Worm (Caenorhabditis elegans) whole organism, L3 larva: ENCODE results near the gene cit-1.2.

ENCODE experiments used
- ZK546.5 ChIP-seq: sonication (generic microtip); optimal IDR thresholded peaks from 2 replicates; lab custom pipeline; 2017; ENCODE audit warnings: missing biosample characterization, missing genetic modification characterization
- ceh-28 ChIP-seq: fragments of 150-350 bp; optimal IDR thresholded peaks from 2 replicates; lab custom pipeline; 2014; ENCODE audit warnings: missing biosample characterization, missing genetic modification reagents, missing genetic modification characterization
- daf-12 ChIP-seq: fragments of 150-350 bp; optimal IDR thresholded peaks from 2 replicates; lab custom pipeline; 2014; ENCODE audit warnings: missing biosample characterization, missing genetic modification reagents, missing genetic modification characterization
- elt-2 ChIP-seq: sonication (generic microtip); optimal IDR thresholded peaks from 2 replicates; lab custom pipeline; 2016; ENCODE audit warnings: missing genetic modification reagents, mild to moderate bottlenecking, missing genetic modification characterization, missing compliant biosample characterization
- elt-3 ChIP-seq, 3 experiments: fragments of 150-350 bp in 1 of 3; sonication (generic microtip) in 2 of 3; optimal IDR thresholded peaks; 2 replicates in 2 of 3; 4 replicates in 1 of 3; lab custom pipeline; 2014 to 2017; ENCODE audit warnings: missing biosample characterization in 3 of 3, missing genetic modification characterization in 3 of 3
- lin-39 ChIP-seq: fragments of 150-350 bp; optimal IDR thresholded peaks from 2 replicates; lab custom pipeline; 2018; ENCODE audit warnings: missing biosample characterization, missing genetic modification reagents, missing genetic modification characterization
- mdl-1 ChIP-seq: fragments of 150-350 bp; optimal IDR thresholded peaks from 2 replicates; lab custom pipeline; 2014; ENCODE audit warnings: missing biosample characterization, missing genetic modification characterization
- nhr-28 ChIP-seq: fragments of 150-350 bp; optimal IDR thresholded peaks from 2 replicates; lab custom pipeline; 2014; ENCODE audit warnings: missing biosample characterization, missing genetic modification characterization
- nhr-77 ChIP-seq: fragments of 150-350 bp; optimal IDR thresholded peaks from 2 replicates; lab custom pipeline; 2014; ENCODE audit warnings: missing biosample characterization, missing genetic modification characterization
- sea-2 ChIP-seq: fragments of 150-350 bp; sonication (generic microtip); optimal IDR thresholded peaks from 4 replicates; lab custom pipeline; 2014; ENCODE audit warnings: missing biosample characterization, missing genetic modification reagents, missing genetic modification characterization
- snpc-4 ChIP-seq: fragments of 150-350 bp; optimal IDR thresholded peaks from 2 replicates; lab custom pipeline; 2014; ENCODE audit warnings: missing biosample characterization, missing genetic modification characterization
- unc-39 ChIP-seq: sonication (generic microtip); optimal IDR thresholded peaks from 4 replicates; lab custom pipeline; 2017; ENCODE audit warnings: missing biosample characterization, missing genetic modification characterization
- ztf-11 ChIP-seq: fragments of 150-350 bp; optimal IDR thresholded peaks from 2 replicates; lab custom pipeline; 2014; ENCODE audit warnings: missing biosample characterization, missing genetic modification characterization

DNA sequence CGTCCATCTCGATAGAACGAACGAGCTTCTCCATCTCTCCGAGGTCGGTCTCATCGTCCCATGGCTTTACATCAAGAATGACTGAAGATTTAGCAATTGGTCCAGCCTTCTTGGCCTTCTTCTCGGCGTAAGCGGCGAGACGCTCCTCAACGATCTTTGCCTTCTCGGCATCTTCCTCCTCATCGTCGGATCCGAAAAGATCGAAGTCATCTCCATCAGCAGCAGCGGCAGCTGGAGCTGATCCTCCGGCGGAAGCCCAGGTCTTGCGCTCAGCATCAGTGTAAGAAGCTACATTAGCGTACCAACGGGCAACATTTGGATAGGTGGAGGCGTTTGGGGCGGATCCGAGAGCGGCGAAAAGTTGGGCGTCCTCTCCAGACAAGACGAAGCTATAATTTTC is 37.9 kb upstream of the cit-1.2 start:
- TF ChIP-seq ztf-11 (tag; lab: Kevin White, UChicago) (no peak), mdl-1 (tag; lab: Kevin White, UChicago) (no peak), unc-39 (tag; lab: Kevin White, UChicago) (no peak), ZK546.5 (tag; lab: Kevin White, UChicago) (no peak), lin-39 (tag; lab: Kevin White, UChicago) (no peak), nhr-28 (no peak), nhr-77 (tag; lab: Kevin White, UChicago) (no peak), elt-2 (tag; lab: Kevin White, UChicago) (no peak), daf-12 (tag; lab: Kevin White, UChicago) (no peak), sea-2 (GFP tag; lab: Kevin White, UChicago) (no peak), snpc-4 (no peak), ceh-28 (tag; lab: Kevin White, UChicago) (no peak), elt-3 (tag; optimal IDR thresholded peaks at IDR 0.05; lab: Kevin White, UChicago) (no peak)
